Worm (Caenorhabditis elegans): ENCODE measurements around the gene srlf-18.

The srlf-18 gene

ce11 chrIV:11130774-11131173 lies 29.5 kb upstream of the srlf-18 start:
- TF ChIP-seq nhr-71 (tag; optimal IDR thresholded peaks at IDR 0.05) (peak; percentile 8), skn-1 (tag; optimal IDR thresholded peaks at IDR 0.05) (no peak), elt-2 (tag; optimal IDR thresholded peaks at IDR 0.05) (peak; percentile 1), ztf-4 (tag; optimal IDR thresholded peaks at IDR 0.05) (no peak), unc-62 (GFP tag; optimal IDR thresholded peaks at IDR 0.05) (no peak), hlh-4 (tag; optimal IDR thresholded peaks at IDR 0.05) (no peak), nhr-19 (GFP tag; conservative IDR thresholded peaks at IDR 0.05) (no peak), Y116A8C.19 (tag; optimal IDR thresholded peaks at IDR 0.05; ENCODE audit: borderline replicate concordance) (no peak), unc-30 (tag; optimal IDR thresholded peaks at IDR 0.05) (no peak), tbx-2 (tag; optimal IDR thresholded peaks at IDR 0.05) (no peak), C34B4.2 (tag; optimal IDR thresholded peaks at IDR 0.05) (no peak), swsn-7 (tag; optimal IDR thresholded peaks at IDR 0.05) (no peak), egl-27 (tag; optimal IDR thresholded peaks at IDR 0.05) (no peak), fkh-10 (GFP tag; optimal IDR thresholded peaks at IDR 0.05) (no peak), lsy-2 (tag; optimal IDR thresholded peaks at IDR 0.05) (peak in 1 of 2 experiments; percentile 28), fkh-8 (tag; optimal IDR thresholded peaks at IDR 0.05) (no peak), irx-1 (tag; optimal IDR thresholded peaks at IDR 0.05) (no peak), rnt-1 (tag; optimal IDR thresholded peaks at IDR 0.05) (peak; percentile 31), sox-4 (tag; optimal IDR thresholded peaks at IDR 0.05) (no peak), efl-1 (optimal IDR thresholded peaks at IDR 0.05) (no peak), efl-1 (GFP tag; optimal IDR thresholded peaks at IDR 0.05 in 1 of 2) (peak in 1 of 2 experiments; percentile 66), alr-1 (tag; optimal IDR thresholded peaks at IDR 0.05; ENCODE audit: borderline replicate concordance) (no peak), pax-3 (tag; optimal IDR thresholded peaks at IDR 0.05) (no peak)

- TF ChIP-seq unc-86 (tag; optimal IDR thresholded peaks at IDR 0.05): no peak
- no peak for TF ChIP-seq pax-3 (tag; optimal IDR thresholded peaks at IDR 0.05)
- no peak for TF ChIP-seq mdl-1 (tag; optimal IDR thresholded peaks at IDR 0.05)
- no peak for TF ChIP-seq nhr-47 (tag; optimal IDR thresholded peaks at IDR 0.05)
- no peak for TF ChIP-seq C16A3.4 (tag; optimal IDR thresholded peaks at IDR 0.05)
- no peak for TF ChIP-seq unc-62 (GFP tag; optimal IDR thresholded peaks at IDR 0.05)
- TF ChIP-seq nhr-237 (tag; optimal IDR thresholded peaks at IDR 0.05): no peak
- TF ChIP-seq irx-1 (tag; optimal IDR thresholded peaks at IDR 0.05): no peak
- no peak for TF ChIP-seq unc-98 (GFP tag; IDR thresholded peaks at IDR 0.05)
- TF ChIP-seq jun-1 (tag; optimal IDR thresholded peaks at IDR 0.05): no peak
- no peak for TF ChIP-seq lin-14 (GFP tag; optimal IDR thresholded peaks at IDR 0.05)
Measured at ce11 chrIV:11126028-11126427, 24.7 kb upstream of the srlf-18 start.

ce11 chrIV:11126004-11126027 lies 24.5 kb upstream of the srlf-18 start, which contains the start of gene swsn-4:
Gene swsn-4 (plus strand): TSS chrIV:11126024.
- TF ChIP-seq lin-15B (tag; optimal IDR thresholded peaks at IDR 0.05) (no peak), nhr-76 (tag; optimal IDR thresholded peaks at IDR 0.05) (no peak), Y116A8C.19 (tag; optimal IDR thresholded peaks at IDR 0.05; ENCODE audit: borderline replicate concordance) (no peak), C34B4.2 (tag; optimal IDR thresholded peaks at IDR 0.05) (no peak), nhr-90 (tag; optimal IDR thresholded peaks at IDR 0.05; ENCODE audit: poor library complexity) (no peak), nhr-12 (tag; optimal IDR thresholded peaks at IDR 0.05) (no peak), mdl-1 (tag; optimal IDR thresholded peaks at IDR 0.05) (no peak), snu-23 (GFP tag; optimal IDR thresholded peaks at IDR 0.05) (no peak), nhr-77 (tag; optimal IDR thresholded peaks at IDR 0.05) (no peak), nhr-237 (tag; optimal IDR thresholded peaks at IDR 0.05) (no peak), ceh-63 (GFP tag; optimal IDR thresholded peaks at IDR 0.05) (no peak), lin-13 (GFP tag; optimal IDR thresholded peaks at IDR 0.05) (no peak), egl-27 (tag; optimal IDR thresholded peaks at IDR 0.05) (no peak), ama-1 (optimal IDR thresholded peaks at IDR 0.05) (no peak)

ce11 chrIV:11125604-11126003 lies 24.3 kb upstream of the srlf-18 start:
- TF ChIP-seq lin-35 (GFP tag; optimal IDR thresholded peaks at IDR 0.05): peak; percentile 82 to 91
- peak; percentile 25 for TF ChIP-seq snu-23 (GFP tag; optimal IDR thresholded peaks at IDR 0.05)
- TF ChIP-seq dsc-1 (tag; optimal IDR thresholded peaks at IDR 0.05): peak; percentile 27
- peak; percentile 9 for TF ChIP-seq rnt-1 (tag; optimal IDR thresholded peaks at IDR 0.05)
- TF ChIP-seq C04F5.9 (tag; optimal IDR thresholded peaks at IDR 0.05): no peak
- peak; percentile 75 to 85 (median 76) for TF ChIP-seq dpl-1 (GFP tag; optimal IDR thresholded peaks at IDR 0.05)
- TF ChIP-seq xbp-1 (tag; optimal IDR thresholded peaks at IDR 0.05): peak; percentile 54
- peak; percentile 31 for TF ChIP-seq nhr-71 (tag; optimal IDR thresholded peaks at IDR 0.05)
- TF ChIP-seq ceh-82 (tag; optimal IDR thresholded peaks at IDR 0.05): peak in 1 of 3 experiments; percentile 22
- TF ChIP-seq nhr-85 (tag): peak; percentile 75
- TF ChIP-seq efl-1 (optimal IDR thresholded peaks at IDR 0.05): peak in 1 of 2 experiments; percentile 77
- peak; percentile 86 to 98 for TF ChIP-seq efl-1 (GFP tag; optimal IDR thresholded peaks at IDR 0.05 in 1 of 2)
- TF ChIP-seq zag-1 (tag; optimal IDR thresholded peaks at IDR 0.05): no peak
- no peak for TF ChIP-seq ets-5 (GFP tag; IDR thresholded peaks at IDR 0.05)

All from whole organism, L1 larva.